Fruit fly (Drosophila melanogaster) whole organism: Measurements from ENCODE around the gene Gad1.

Source experiments
- CG8478 ChIP-seq: fragments of >200 bp; optimal IDR thresholded peaks from 2 replicates; lab custom pipeline; 2018; ENCODE audit warnings: inconsistent platforms
- Dll ChIP-seq: fragments of >200 bp; optimal IDR thresholded peaks from 2 replicates; lab custom pipeline; 2017
- EcR ChIP-seq, 2 experiments: fragments of >200 bp; optimal IDR thresholded peaks; 2 replicates each; lab custom pipeline; 2017; ENCODE audit warnings: missing biosample characterization in 2 of 2, missing genetic modification characterization in 2 of 2, missing genetic modification reagents in 2 of 2
- pan ChIP-seq: fragments of >200 bp; optimal IDR thresholded peaks from 2 replicates; lab custom pipeline; 2017
- psq ChIP-seq: fragments of >200 bp; optimal IDR thresholded peaks from 2 replicates; lab custom pipeline; 2017
- usp ChIP-seq: fragments of >200 bp; optimal IDR thresholded peaks from 2 replicates; lab custom pipeline; 2017; ENCODE audit warnings: missing biosample characterization, missing genetic modification characterization, mixed read lengths

The Gad1 gene

DNA sequence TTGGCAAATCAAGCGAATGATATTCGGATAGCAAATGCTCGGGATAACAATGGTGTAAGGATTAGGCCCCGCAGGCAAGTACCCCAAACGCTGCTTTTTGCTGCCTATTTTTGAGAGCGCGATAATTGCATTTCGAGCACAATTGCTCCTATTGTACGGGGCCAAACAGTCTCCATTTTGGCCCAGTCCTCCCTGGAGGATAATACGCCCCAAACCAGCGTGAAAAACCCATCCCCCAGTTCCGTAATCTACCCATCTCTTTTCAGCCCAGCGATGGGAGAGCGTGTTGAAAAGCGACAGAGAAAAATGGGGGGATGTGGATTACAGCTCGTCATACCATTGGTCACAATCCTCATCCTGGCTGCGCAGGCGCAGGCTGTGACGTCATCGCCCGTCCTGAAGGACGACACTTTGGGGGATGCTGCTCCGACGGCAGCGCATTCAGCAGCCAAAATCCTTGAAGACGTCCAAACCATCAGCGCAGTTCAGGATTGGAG lies at the start of gene Gad1:
TSS of gene Gad1 (minus strand) at position 51 of the 497 bp plus-strand sequence.
- no peak for TF ChIP-seq CG8478
- no peak for TF ChIP-seq pan (lab: Kevin White, UChicago)
- TF ChIP-seq EcR (GFP tag; optimal IDR thresholded peaks at IDR 0.05; lab: Kevin White, UChicago) = no peak
- no peak for TF ChIP-seq Dll (lab: Kevin White, UChicago)
- no peak for TF ChIP-seq psq (lab: Kevin White, UChicago)
- TF ChIP-seq usp (GFP tag; lab: Kevin White, UChicago) = no peak

DNA sequence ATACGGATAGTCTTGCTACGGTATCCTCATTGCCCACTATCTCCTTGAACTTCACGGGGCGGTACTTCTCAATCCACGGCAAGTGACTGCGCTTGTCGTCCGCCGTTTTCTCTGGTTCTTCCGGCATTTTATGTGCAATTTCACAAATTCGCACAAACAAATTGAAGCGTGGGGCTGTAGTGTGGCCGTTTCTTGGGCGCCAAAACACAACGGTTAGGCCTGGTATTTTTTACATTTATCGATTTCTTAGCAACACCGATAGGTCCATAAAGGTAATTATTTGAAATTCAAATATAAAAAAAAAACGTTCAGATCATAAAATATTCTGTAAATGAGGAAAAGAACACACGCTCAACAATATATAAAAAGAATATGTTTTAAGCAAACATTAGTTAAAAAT lies 47.3 kb upstream of the Gad1 start, which contains the start of gene RfC4:
TSS of gene RfC4 (minus strand) at position 182 of the 400 bp plus-strand sequence.
- TF ChIP-seq Dll (lab: Kevin White, UChicago) (no peak), CG8478 (no peak), EcR (GFP tag; optimal IDR thresholded peaks at IDR 0.05; lab: Kevin White, UChicago) (no peak), pan (lab: Kevin White, UChicago) (no peak), psq (lab: Kevin White, UChicago) (no peak), usp (GFP tag; lab: Kevin White, UChicago) (no peak)

- TF ChIP-seq usp (GFP tag; lab: Kevin White, UChicago) (no peak), pan (lab: Kevin White, UChicago) (no peak), psq (lab: Kevin White, UChicago) (no peak), Dll (lab: Kevin White, UChicago) (no peak), CG8478 (no peak), EcR (GFP tag; optimal IDR thresholded peaks at IDR 0.05; lab: Kevin White, UChicago) (no peak)
Measured at dm6 chr3L:4133724-4134678, 45.5 kb upstream of the Gad1 start, which contains the start of gene ens. Gene ens (minus strand): TSS chr3L:4134550.

DNA sequence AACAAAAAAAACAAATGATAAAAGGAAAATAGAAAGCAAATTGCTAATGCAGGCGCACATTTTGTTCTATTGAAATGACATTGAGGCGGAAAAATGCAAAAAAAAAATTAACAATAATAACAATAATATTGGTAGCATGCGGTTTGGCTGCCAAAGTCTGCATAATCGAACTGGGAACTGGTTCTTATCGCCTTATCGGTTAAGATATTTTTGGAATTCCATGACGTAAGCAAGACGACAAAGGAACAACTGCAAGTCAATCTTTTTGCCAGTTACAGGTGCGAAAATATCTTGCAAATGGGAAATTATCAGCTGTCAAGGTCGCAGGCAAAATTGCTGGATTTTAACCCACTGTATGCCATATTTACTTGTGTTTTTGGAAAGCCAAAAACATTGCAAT lies 44.0 kb upstream of the Gad1 start:
- no peak for TF ChIP-seq usp (GFP tag; lab: Kevin White, UChicago)
- TF ChIP-seq Dll (lab: Kevin White, UChicago) = no peak
- no peak for TF ChIP-seq EcR (GFP tag; optimal IDR thresholded peaks at IDR 0.05; lab: Kevin White, UChicago)

dm6 chr3L:4130743-4131142 lies 42.2 kb upstream of the Gad1 start:
- TF ChIP-seq EcR (GFP tag; optimal IDR thresholded peaks at IDR 0.05; lab: Kevin White, UChicago) (no peak), Dll (lab: Kevin White, UChicago) (no peak), psq (lab: Kevin White, UChicago) (no peak), pan (lab: Kevin White, UChicago) (no peak), usp (GFP tag; lab: Kevin White, UChicago) (no peak), CG8478 (no peak)

DNA sequence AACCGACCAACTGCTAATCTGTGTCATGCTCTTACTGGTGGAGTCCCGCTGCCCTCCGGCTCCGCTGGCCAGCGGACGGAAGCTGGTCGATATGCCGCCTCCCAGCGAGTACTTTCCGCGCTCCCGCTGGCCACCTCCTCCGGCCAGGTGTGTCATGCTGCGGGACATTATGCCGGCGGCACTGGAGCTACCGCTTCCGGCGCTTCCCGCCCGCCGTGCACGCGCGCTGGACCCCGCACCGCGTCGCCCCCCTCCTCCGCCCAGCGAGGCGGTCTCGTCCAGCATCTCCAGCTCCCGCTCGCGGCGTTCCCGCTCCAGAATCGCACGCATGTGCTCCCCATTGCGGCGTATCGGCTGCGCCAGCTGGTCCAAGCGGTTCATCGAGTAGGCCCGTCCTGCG lies 40.0 kb upstream of the Gad1 start:
- TF ChIP-seq pan (lab: Kevin White, UChicago) (no peak), psq (lab: Kevin White, UChicago) (no peak), usp (GFP tag; lab: Kevin White, UChicago) (no peak), Dll (lab: Kevin White, UChicago) (no peak), EcR (GFP tag; optimal IDR thresholded peaks at IDR 0.05; lab: Kevin White, UChicago) (no peak), CG8478 (no peak)

dm6 chr3L:4125709-4126108 lies 37.2 kb upstream of the Gad1 start:
- TF ChIP-seq Dll (lab: Kevin White, UChicago) (no peak), CG8478 (no peak), usp (GFP tag; lab: Kevin White, UChicago) (no peak), EcR (GFP tag; optimal IDR thresholded peaks at IDR 0.05; lab: Kevin White, UChicago) (no peak), pan (lab: Kevin White, UChicago) (no peak), psq (lab: Kevin White, UChicago) (no peak)

DNA sequence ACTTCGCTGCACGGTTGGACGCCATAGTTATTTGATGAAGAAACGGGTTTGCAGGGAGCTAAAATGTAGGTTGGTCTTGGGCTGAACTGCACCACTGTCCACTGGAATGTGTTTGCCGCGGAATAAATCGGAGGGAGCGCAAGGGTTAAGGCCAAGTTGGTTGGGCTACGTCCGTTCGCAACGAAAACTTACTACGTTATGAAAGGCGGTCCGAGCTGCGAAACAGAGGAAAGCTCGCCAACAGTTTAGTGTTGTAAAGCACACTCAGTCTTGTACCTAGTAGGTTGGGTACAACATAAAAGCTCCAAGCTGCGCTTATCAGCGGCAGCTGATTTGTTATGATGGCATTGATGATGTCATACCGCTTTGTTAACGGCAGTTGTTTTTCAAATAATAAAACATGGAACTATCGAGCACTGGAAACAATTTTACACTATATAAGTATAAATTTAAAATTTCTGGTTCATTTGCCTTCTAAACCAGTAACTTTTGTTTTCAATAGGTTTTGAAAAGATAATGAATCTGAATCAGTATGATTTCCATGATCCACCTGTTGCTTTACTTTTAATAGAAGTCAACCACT lies 33.7 kb upstream of the Gad1 start, which contains the start of gene Chd64:
TSS of gene Chd64 (minus strand) at position 204 of the 583 bp plus-strand sequence.
- no peak for TF ChIP-seq psq (lab: Kevin White, UChicago)
- no peak for TF ChIP-seq usp (GFP tag; lab: Kevin White, UChicago)
- TF ChIP-seq Dll (lab: Kevin White, UChicago) = no peak
- TF ChIP-seq EcR (GFP tag; optimal IDR thresholded peaks at IDR 0.05; lab: Kevin White, UChicago) = no peak
- no peak for TF ChIP-seq CG8478
- no peak for TF ChIP-seq pan (lab: Kevin White, UChicago)

dm6 chr3L:4121589-4121988 lies 33.0 kb upstream of the Gad1 start:
- TF ChIP-seq EcR (GFP tag; optimal IDR thresholded peaks at IDR 0.05; lab: Kevin White, UChicago) (no peak), usp (GFP tag; lab: Kevin White, UChicago) (no peak)

dm6 chr3L:4120358-4121349 lies 32.1 kb upstream of the Gad1 start:
- TF ChIP-seq psq (lab: Kevin White, UChicago) (no peak), CG8478 (no peak), Dll (lab: Kevin White, UChicago) (no peak), pan (lab: Kevin White, UChicago) (no peak), EcR (GFP tag; optimal IDR thresholded peaks at IDR 0.05; lab: Kevin White, UChicago) (no peak)
